Fruit fly (Drosophila melanogaster): ENCODE measurements around the gene Pgam5.

Pgam5 gene

DNA sequence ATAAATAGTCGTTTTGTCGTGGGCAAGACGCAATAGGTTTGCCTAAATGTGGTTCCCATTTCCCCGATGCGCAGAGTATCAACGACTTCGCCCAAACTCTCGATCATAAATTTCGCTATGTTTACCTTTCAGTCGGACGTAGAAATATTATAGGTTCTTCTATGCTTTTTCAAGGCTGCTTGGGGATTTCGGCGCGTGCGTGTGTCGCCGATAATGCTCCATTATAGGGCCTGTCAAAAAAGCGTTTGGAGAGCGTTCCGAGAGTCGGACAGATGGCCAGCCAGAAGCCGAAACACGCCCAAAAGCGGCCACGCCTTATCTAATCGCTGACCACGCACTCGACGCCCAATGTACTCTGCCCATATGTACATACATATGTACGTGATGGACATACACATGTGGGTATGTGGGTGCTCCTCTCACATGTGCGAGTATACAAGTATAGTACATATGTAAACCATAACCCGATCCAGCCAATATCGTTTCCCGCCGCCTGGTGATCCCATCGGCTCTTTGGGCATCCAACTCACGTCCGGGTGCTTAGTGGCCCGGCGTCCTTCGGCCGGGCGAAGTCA, 24.7 kb downstream of the Pgam5 start (continued):
- TF ChIP-seq CG14050 (GFP tag; IDR thresholded peaks at IDR 0.05) (no peak), CG17912 (GFP tag; optimal IDR thresholded peaks at IDR 0.05) (no peak), Pdp1 (GFP tag; optimal IDR thresholded peaks at IDR 0.05) (peak in 1 of 2 experiments; percentile 14), ERR (GFP tag; optimal IDR thresholded peaks at IDR 0.05) (no peak), CG34376 (GFP tag; optimal IDR thresholded peaks at IDR 0.05) (peak; percentile 60), fd96Cb (tag; optimal IDR thresholded peaks at IDR 0.05) (no peak), twi (tag; optimal IDR thresholded peaks at IDR 0.05) (peak; percentile 69), CG11504 (tag; optimal IDR thresholded peaks at IDR 0.05) (no peak), lab (GFP tag; optimal IDR thresholded peaks at IDR 0.05) (peak; percentile 31), D19A (tag; optimal IDR thresholded peaks at IDR 0.05) (peak; percentile 38), mirr (GFP tag; optimal IDR thresholded peaks at IDR 0.05) (peak; percentile 73), CG30403 (GFP tag; optimal IDR thresholded peaks at IDR 0.05) (no peak), CG12219 (GFP tag; optimal IDR thresholded peaks at IDR 0.05) (no peak), CG17186 (GFP tag; optimal IDR thresholded peaks at IDR 0.05) (no peak)

dm6 chrX:1847735-1848134, 25.6 kb downstream of the Pgam5 start:
- TF ChIP-seq grn (GFP tag; optimal IDR thresholded peaks at IDR 0.05) (peak; percentile 73), chinmo (GFP tag; IDR thresholded peaks at IDR 0.05; ENCODE audit: partially characterized antibody) (0 out of 4 replicates have a peak, but pooled peaks have one; percentile 40), sug (tag; optimal IDR thresholded peaks at IDR 0.05) (peak; percentile 63), exex (tag; optimal IDR thresholded peaks at IDR 0.05) (peak; percentile 1), Pdp1 (GFP tag; optimal IDR thresholded peaks at IDR 0.05) (peak in 1 of 2 experiments; percentile 74), eyg (GFP tag; optimal IDR thresholded peaks at IDR 0.05) (no peak), cwo (GFP tag; optimal IDR thresholded peaks at IDR 0.05) (peak; percentile 54), crol (GFP tag; IDR thresholded peaks at IDR 0.05) (no peak)

dm6 chrX:1846386-1846785, 27.0 kb downstream of the Pgam5 start:
- no peak for TF ChIP-seq CG14710 (tag; optimal IDR thresholded peaks at IDR 0.05)
- no peak for TF ChIP-seq dmrt99B (tag; optimal IDR thresholded peaks at IDR 0.05)
- TF ChIP-seq Med (GFP tag): peak; percentile 65
- TF ChIP-seq crol (GFP tag; IDR thresholded peaks at IDR 0.05): 0 out of 2 replicates have a peak, but pooled peaks have one; percentile 14

dm6 chrX:1845413-1845951, 27.9 kb downstream of the Pgam5 start:
- TF ChIP-seq so (GFP tag; IDR thresholded peaks at IDR 0.05) (0 out of 3 replicates have a peak, but pooled peaks have one; percentile 43), dmrt11E (tag; optimal IDR thresholded peaks at IDR 0.05) (peak; percentile 23), Bteb2 (GFP tag; optimal IDR thresholded peaks at IDR 0.05) (peak; percentile 22), CG17186 (GFP tag; optimal IDR thresholded peaks at IDR 0.05) (no peak), kni (GFP tag; optimal IDR thresholded peaks at IDR 0.05) (no peak), CG7271 (tag; optimal IDR thresholded peaks at IDR 0.05) (peak; percentile 30), Atf-2 (GFP tag; optimal IDR thresholded peaks at IDR 0.05) (no peak), nmo (GFP tag; optimal IDR thresholded peaks at IDR 0.05) (no peak), Meics (GFP tag; optimal IDR thresholded peaks at IDR 0.05) (peak; percentile 71), CG17359 (tag; optimal IDR thresholded peaks at IDR 0.05) (peak; percentile 39), emc (GFP tag; optimal IDR thresholded peaks at IDR 0.05) (no peak), Xrp1 (GFP tag; IDR thresholded peaks at IDR 0.05) (0 out of 2 replicates have a peak, but pooled peaks have one; percentile 36), zf30C (GFP tag; optimal IDR thresholded peaks at IDR 0.05) (no peak), Hr78 (GFP tag; optimal IDR thresholded peaks at IDR 0.05) (no peak), br (optimal IDR thresholded peaks at IDR 0.05) (no peak), her (GFP tag; optimal IDR thresholded peaks at IDR 0.05) (peak; percentile 74), CG12071 (GFP tag; optimal IDR thresholded peaks at IDR 0.05) (peak; percentile 63), NC2β (GFP tag; optimal IDR thresholded peaks at IDR 0.05) (peak; percentile 51), cad (GFP tag; optimal IDR thresholded peaks at IDR 0.05) (no peak), CG6689 (GFP tag; IDR thresholded peaks at IDR 0.05) (0 out of 2 replicates have a peak, but pooled peaks have one; percentile 7), CG2120 (GFP tag; optimal IDR thresholded peaks at IDR 0.05) (peak; percentile 78), pb (GFP tag; optimal IDR thresholded peaks at IDR 0.05) (no peak)

All from whole organism, embryonic.